Fruit fly (Drosophila melanogaster) Kc167 (cell line): ENCODE data around the gene Lsp1beta.

Experiments used
- Myc ChIP-seq: fragments of >200 bp; optimal IDR thresholded peaks from 2 replicates; lab custom pipeline; 2017; ENCODE audit warnings: missing external identifiers
- Sin3A ChIP-seq: fragments of >200 bp; optimal IDR thresholded peaks from 2 replicates; lab custom pipeline; 2018; ENCODE audit warnings: missing external identifiers
- h ChIP-seq: fragments of >200 bp; optimal IDR thresholded peaks from 3 replicates; lab custom pipeline; 2018; ENCODE audit warnings: missing external identifiers
- insv ChIP-seq: fragments of >200 bp; optimal IDR thresholded peaks from 3 replicates; lab custom pipeline; 2018; ENCODE audit warnings: missing external identifiers
- psq ChIP-seq: fragments of >200 bp; optimal IDR thresholded peaks from 2 replicates; lab custom pipeline; 2017; ENCODE audit warnings: missing external identifiers
- ttk ChIP-seq: sonication (Bioruptor generic); optimal IDR thresholded peaks from 2 replicates; lab custom pipeline; 2017; ENCODE audit warnings: missing external identifiers

Gene Lsp1beta

DNA sequence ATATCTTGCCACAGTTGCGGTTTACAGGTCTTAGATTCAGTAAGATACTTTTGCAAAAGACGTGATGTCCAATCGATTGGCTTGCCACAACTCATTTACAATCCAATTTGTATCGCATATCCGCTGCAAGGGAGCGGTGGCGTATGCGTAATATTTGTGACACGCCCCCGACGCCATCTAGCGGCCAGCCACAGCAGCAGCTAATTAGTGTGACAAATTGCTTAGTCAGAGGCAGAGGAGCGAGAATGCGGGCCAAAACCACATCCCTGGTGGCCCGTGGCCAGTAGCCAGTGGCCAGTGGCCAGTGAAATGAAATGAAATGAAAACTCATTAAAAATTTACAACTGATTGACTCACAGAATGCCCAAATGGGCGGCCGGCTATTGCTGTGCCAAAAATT lies 10.5 kb upstream of the Lsp1beta start:
- no peak for TF ChIP-seq psq (lab: Kevin White, UChicago)

DNA sequence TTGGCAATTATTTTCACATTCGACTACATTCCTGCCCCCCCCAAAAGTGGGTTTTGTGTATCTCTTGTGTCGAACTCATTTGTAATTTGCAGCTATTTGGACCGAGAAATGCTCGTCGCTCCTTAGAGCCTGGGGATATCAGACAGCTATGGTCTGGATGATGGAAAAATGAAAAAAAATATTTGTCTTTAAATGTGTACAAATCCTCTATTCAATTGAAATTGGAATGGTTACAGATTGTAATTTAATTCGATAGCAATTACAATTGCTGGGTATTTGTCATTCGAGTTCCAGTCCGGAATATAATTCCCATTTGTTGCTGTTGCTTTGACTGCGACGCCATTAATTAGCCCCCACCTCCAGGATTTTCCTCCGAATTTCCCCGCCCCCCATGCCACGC lies 8.5 kb upstream of the Lsp1beta start:
- no peak for TF ChIP-seq Sin3A

DNA sequence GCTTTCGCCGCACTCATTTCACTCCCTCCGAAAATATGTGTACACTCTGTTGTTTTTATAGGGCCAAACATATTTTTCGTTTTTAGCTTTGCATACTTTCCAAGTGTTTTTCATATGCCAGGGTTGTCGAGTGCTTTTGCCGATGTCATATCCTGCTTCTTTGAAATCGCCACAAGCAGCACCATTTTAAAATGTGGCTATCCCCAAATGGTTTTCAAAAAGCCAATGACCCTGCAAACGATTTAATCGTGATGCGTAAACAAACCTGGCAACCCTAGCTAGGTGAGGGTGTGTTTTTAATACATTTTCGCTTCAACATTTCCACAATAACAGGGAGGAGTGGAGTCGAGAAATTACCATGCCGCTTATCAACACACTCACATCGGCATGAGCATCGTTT lies 5.8 kb upstream of the Lsp1beta start:
- TF ChIP-seq insv (lab: Kevin White, UChicago) (no peak), h (lab: Kevin White, UChicago) (no peak), ttk (no peak), Sin3A (no peak), Myc (no peak), psq (lab: Kevin White, UChicago) (no peak)

DNA sequence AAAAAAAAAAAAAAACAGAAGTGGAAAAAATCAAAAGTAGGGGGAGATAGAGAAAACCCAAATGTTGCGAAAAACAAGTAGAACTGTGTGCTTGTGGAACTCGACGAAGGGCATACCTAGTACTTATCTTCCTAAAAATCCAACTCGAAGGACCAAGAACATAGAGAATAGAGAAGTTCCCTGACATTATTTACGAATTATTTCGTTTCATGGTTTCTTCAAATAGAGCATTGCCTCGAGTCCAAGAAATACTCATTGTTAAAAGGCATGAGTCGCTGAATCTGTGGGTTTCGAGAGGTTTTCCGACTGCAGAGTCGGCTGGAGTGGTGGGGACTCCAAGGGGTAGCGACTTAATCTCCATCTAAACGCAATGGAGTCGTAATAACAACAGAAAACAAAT lies 5.1 kb upstream of the Lsp1beta start:
- TF ChIP-seq Sin3A (no peak), h (lab: Kevin White, UChicago) (no peak), insv (lab: Kevin White, UChicago) (no peak), psq (lab: Kevin White, UChicago) (no peak), Myc (no peak), ttk (no peak)

DNA sequence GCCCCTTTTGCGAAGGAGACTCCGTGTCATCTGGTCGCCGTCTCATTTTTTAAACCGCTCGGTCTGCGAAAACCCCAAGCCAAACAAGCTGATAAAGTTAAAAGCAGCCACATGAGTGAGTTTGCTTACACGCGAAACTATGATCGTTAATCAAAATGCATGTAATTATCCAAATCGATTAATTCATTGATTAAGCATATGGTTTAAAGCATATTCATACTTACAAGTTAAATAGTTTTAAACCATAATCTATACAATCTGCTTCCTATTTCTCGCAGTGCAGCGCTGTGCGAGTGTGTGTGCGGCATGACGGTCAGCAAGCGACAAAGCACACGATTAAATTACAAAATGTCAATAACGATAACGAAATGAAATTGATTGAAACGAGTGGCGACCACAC lies 2.9 kb upstream of the Lsp1beta start:
- TF ChIP-seq h (lab: Kevin White, UChicago) (no peak), Sin3A (no peak), Myc (no peak), psq (lab: Kevin White, UChicago) (no peak), ttk (no peak), insv (lab: Kevin White, UChicago) (no peak)

DNA sequence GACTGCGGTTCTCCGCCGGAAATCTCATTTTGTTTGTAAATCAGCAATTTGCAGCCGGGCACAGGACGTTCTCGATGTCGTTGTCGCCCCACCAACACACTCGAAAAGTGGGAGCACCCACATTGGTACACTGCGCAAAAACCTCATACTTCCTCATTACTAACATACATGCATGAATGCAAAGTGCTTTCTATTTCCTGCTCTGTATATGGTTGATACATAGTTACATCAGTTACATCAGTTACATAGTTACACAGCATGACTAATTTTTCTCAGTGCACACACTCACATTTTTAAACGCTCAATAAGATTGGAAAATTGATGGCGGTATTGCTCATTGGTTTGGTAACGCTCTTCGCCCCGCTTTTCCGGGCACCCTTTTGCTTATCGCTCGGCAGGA lies 1.2 kb upstream of the Lsp1beta start:
- TF ChIP-seq h (lab: Kevin White, UChicago) (no peak), insv (lab: Kevin White, UChicago) (no peak), Sin3A (no peak)

DNA sequence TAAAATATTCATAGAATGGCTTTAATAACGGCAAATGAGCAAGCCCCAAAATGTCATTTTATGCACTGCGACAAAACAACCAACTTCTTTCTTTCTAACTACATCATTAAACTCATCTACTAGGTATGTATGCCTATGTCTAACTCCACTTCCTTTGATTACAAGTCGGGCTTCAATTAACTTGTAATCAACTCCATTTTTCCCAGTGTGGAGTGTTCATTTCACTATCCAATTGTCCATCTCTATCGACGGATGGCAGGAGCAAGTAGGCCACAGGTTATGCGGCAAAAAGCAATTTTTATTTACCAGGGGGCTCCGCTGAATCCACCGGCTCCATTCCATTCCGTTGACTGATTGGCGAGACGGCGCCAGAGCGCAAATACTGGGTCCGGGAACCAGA lies 5.4 kb downstream of the Lsp1beta start:
- TF ChIP-seq Myc (no peak), ttk (no peak), insv (lab: Kevin White, UChicago) (no peak), Sin3A (no peak), h (lab: Kevin White, UChicago) (no peak), psq (lab: Kevin White, UChicago) (no peak)

DNA sequence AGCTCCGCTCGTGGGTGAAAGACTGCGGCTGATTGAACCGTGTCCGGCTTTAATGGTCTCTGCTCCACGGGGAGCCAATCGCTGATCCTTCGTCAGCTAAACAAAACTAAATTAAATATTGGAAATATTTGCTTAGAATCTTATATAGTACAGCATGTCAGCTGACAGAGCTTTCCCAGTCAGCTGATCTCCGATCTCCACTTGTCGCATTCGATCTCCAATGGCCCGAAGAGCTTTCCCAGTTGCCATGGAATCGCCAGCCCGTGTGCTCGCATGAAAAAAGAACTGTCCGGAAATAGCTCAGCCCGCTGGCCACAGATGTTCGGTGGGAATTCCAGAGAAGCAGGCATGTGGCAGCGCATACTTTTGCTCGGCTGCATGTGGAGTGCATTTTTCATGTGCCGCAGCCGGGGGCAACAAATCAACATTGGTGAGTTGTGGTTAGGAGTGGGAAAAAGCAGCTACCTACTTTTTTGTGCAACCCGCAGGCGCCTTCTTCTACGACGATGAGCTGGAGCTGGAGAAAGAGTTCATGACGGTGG lies 15.6 kb downstream of the Lsp1beta start, which contains the start of gene GluRIIC:
Gene GluRIIC (plus strand): TSS at position 237 of the 542 bp plus-strand sequence.
- TF ChIP-seq h (lab: Kevin White, UChicago), result no peak
- TF ChIP-seq ttk, result no peak
- no peak for TF ChIP-seq Sin3A
- no peak for TF ChIP-seq Myc
- TF ChIP-seq psq (lab: Kevin White, UChicago), result no peak
- no peak for TF ChIP-seq insv (lab: Kevin White, UChicago)

DNA sequence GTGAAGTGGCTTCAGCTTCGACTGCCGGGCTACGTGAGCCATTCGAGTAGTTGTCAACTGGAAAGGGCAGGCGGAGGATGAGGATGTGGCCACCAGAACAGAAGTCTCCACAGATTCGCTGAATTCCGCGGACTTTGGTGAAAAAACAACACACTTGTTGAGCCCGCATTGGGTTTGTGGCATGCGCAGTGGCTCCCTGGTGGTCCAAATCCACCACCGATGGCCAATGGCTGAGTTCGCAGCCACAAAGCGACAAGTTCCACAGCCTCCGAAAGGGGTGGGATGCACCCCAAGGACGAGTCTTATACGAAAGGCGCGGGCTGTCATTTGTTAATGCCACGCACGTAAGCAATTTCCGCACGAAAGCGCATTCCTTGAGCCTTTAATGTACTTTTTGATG lies 20.4 kb downstream of the Lsp1beta start:
- TF ChIP-seq Myc (no peak), psq (lab: Kevin White, UChicago) (no peak), Sin3A (no peak), ttk (no peak), h (lab: Kevin White, UChicago) (no peak), insv (lab: Kevin White, UChicago) (no peak)

DNA sequence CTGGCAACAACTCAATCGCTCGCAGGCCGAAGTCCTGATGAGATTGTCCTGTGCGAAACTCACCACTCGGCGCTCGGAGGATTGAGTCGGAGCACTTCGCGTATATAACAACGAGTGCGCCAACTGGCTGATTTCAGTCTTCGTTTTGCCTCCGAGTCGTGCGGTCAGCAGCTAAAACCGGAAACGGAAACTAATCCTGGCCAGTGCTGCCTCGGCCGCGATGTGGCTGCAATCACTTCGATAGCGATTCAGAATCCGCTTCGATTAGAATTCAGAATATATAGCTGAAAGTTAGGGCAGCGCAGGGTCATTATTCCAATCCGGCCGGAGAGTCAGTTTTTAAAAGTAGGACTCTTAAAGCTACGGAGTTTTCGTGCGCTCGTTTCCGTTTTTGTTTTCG lies 24.4 kb downstream of the Lsp1beta start, which contains the start of gene Tmtc2:
Gene Tmtc2 (plus strand): TSS at position 134 of the 400 bp plus-strand sequence.
- TF ChIP-seq h (lab: Kevin White, UChicago) (no peak), ttk (no peak), Sin3A (no peak), psq (lab: Kevin White, UChicago) (no peak), insv (lab: Kevin White, UChicago) (no peak), Myc (no peak)

DNA sequence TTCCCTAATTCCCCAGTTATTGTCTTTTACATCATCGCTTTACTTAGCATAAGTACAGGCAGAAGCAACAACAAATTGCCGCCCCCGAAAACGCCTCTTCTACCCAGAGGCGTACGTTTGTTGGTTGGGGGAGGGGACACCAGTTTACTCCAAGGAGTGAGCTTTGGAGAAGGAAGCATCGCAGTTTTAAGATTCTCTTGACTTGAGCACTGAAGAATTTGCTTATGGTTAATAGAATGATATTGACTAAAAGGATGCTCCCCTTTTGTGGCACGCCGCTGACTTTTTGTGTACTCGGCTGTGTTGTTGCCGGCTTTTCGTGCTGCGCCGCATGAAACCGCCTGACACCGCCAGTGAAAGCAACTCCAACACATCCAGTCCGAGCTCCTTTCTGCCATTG lies 38.6 kb downstream of the Lsp1beta start:
- TF ChIP-seq h (lab: Kevin White, UChicago) (no peak), insv (lab: Kevin White, UChicago) (no peak), Sin3A (no peak)
